Worm (Caenorhabditis elegans) whole organism, midembryonic: ENCODE measurements around the gene srab-26.

ENCODE experiments used
- klf-2 ChIP-seq: fragments of 200-800 bp; sonication (Bioruptor generic); conservative IDR thresholded peaks from 2 replicates; pipeline ENCODE4 v1.3.6; 2022; ENCODE audit warnings: missing genetic modification reagents, missing genetic modification characterization, missing compliant biosample characterization
- tab-1 ChIP-seq: fragments of 200-800 bp; sonication (Bioruptor generic); IDR thresholded peaks from 2 replicates; pipeline ENCODE4 v1.3.6; 2022; ENCODE audit warnings: missing genetic modification characterization, missing compliant biosample characterization
- ztf-29 ChIP-seq: fragments of 200-800 bp; sonication (Bioruptor generic); IDR thresholded peaks from 2 replicates; pipeline ENCODE4 v1.3.6; 2022; ENCODE audit warnings: missing genetic modification reagents, missing genetic modification characterization, missing compliant biosample characterization

- no peak for TF ChIP-seq tab-1 (GFP tag; lab: Robert Waterston, UW)
- TF ChIP-seq ztf-29 (GFP tag; lab: Robert Waterston, UW): no peak
- no peak for TF ChIP-seq klf-2 (GFP tag; lab: Robert Waterston, UW)
Measured at ce11 chrV:9899278-9899677, 20.0 kb upstream of the srab-26 start, which contains the start of gene egl-47.
